Fruit fly (Drosophila melanogaster) whole organism, embryonic: ENCODE measurements around the gene Tengl3.

Source experiments
- CG1024 ChIP-seq: fragments of 200-800 bp; sonication (Bioruptor generic); IDR thresholded peaks from 2 replicates; pipeline ENCODE4 v1.3.6; 2022; ENCODE audit warnings: missing biosample characterization, missing genetic modification characterization
- CG10979 ChIP-seq: fragments of 200-800 bp; sonication (Bioruptor generic); optimal IDR thresholded peaks from 2 replicates; lab custom pipeline; 2018; ENCODE audit warnings: missing biosample characterization, mild to moderate bottlenecking, missing genetic modification characterization, moderate library complexity
- CG1233 ChIP-seq: fragments of 200-800 bp; sonication (Bioruptor generic); optimal IDR thresholded peaks from 4 replicates; lab custom pipeline; 2018; ENCODE audit warnings: missing biosample characterization, mild to moderate bottlenecking, missing genetic modification characterization
- CG12744 ChIP-seq: fragments of 200-800 bp; sonication (Bioruptor generic); optimal IDR thresholded peaks from 2 replicates; lab custom pipeline; 2016; ENCODE audit warnings: missing biosample characterization, missing genetic modification characterization
- CG17385 ChIP-seq: fragments of 200-800 bp; sonication (Bioruptor generic); optimal IDR thresholded peaks from 3 replicates; lab custom pipeline; 2018; ENCODE audit warnings: missing biosample characterization, mild to moderate bottlenecking, missing genetic modification characterization
- CG18476 ChIP-seq: fragments of 200-800 bp; sonication (Bioruptor generic); optimal IDR thresholded peaks from 2 replicates; lab custom pipeline; 2016; ENCODE audit warnings: missing biosample characterization, mild to moderate bottlenecking, missing genetic modification characterization
- CG2116 ChIP-seq: fragments of 200-800 bp; sonication (Bioruptor generic); optimal IDR thresholded peaks from 3 replicates; lab custom pipeline; 2018; ENCODE audit warnings: missing biosample characterization, mild to moderate bottlenecking, missing genetic modification characterization
- CG2199 ChIP-seq: fragments of 200-800 bp; sonication (Bioruptor generic); IDR thresholded peaks from 3 replicates; pipeline ENCODE4 v1.3.6; 2022; ENCODE audit warnings: missing biosample characterization, missing genetic modification characterization
- CG2678 ChIP-seq: fragments of 200-800 bp; sonication (Bioruptor generic); optimal IDR thresholded peaks from 3 replicates; lab custom pipeline; 2019; ENCODE audit warnings: missing biosample characterization, mild to moderate bottlenecking, missing genetic modification characterization, moderate library complexity
- CG2712 ChIP-seq: fragments of 200-800 bp; optimal IDR thresholded peaks from 3 replicates; lab custom pipeline; 2019; ENCODE audit warnings: missing biosample characterization, mild to moderate bottlenecking, missing genetic modification characterization, moderate library complexity
- CG2889 ChIP-seq: fragments of 200-800 bp; sonication (Bioruptor generic); IDR thresholded peaks from 3 replicates; pipeline ENCODE4 v1.3.6; 2022; ENCODE audit warnings: missing biosample characterization, missing genetic modification characterization
- CG32767 ChIP-seq: fragments of 200-800 bp; sonication (Bioruptor generic); IDR thresholded peaks from 2 replicates; pipeline ENCODE4 v1.3.6; 2022; ENCODE audit warnings: missing biosample characterization, missing genetic modification characterization
- CG34422 ChIP-seq: fragments of 200-800 bp; sonication (Bioruptor generic); IDR thresholded peaks from 3 replicates; pipeline ENCODE4 v1.3.6; 2022; ENCODE audit warnings: missing biosample characterization, missing genetic modification characterization
- CG4707 ChIP-seq: fragments of 200-800 bp; sonication (Bioruptor generic); optimal IDR thresholded peaks from 2 replicates; lab custom pipeline; 2018; ENCODE audit warnings: missing biosample characterization, mild to moderate bottlenecking, missing genetic modification characterization, moderate library complexity
- CG6765 ChIP-seq: fragments of 200-800 bp; sonication (Bioruptor generic); optimal IDR thresholded peaks from 3 replicates; lab custom pipeline; 2017; ENCODE audit warnings: missing biosample characterization, mild to moderate bottlenecking, missing genetic modification characterization
- CG7928 ChIP-seq: fragments of 200-800 bp; sonication (Bioruptor generic); optimal IDR thresholded peaks from 2 replicates; lab custom pipeline; 2017; ENCODE audit warnings: missing biosample characterization, mild to moderate bottlenecking, missing genetic modification characterization
- CG8290 ChIP-seq, 3 experiments: fragments of 200-800 bp; sonication (Bioruptor generic); optimal IDR thresholded peaks; 2 replicates each; lab custom pipeline; 2016 to 2019; ENCODE audit warnings: missing biosample characterization in 3 of 3, missing genetic modification characterization in 3 of 3, mild to moderate bottlenecking in 2 of 3, moderate library complexity in 1 of 3
- CG8924 ChIP-seq: fragments of 200-800 bp; optimal IDR thresholded peaks from 3 replicates; lab custom pipeline; 2019; ENCODE audit warnings: missing biosample characterization, mild to moderate bottlenecking, missing genetic modification characterization, moderate library complexity
- CTCF ChIP-seq: fragments of 200-800 bp; sonication (Bioruptor generic); optimal IDR thresholded peaks from 2 replicates; lab custom pipeline; 2017; ENCODE audit warnings: missing biosample characterization, mild to moderate bottlenecking, missing genetic modification characterization, moderate library complexity
- Camta ChIP-seq: fragments of 200-800 bp; sonication (Bioruptor generic); optimal IDR thresholded peaks from 2 replicates; lab custom pipeline; 2016; ENCODE audit warnings: missing biosample characterization, missing genetic modification characterization
- H2.0 ChIP-seq: fragments of 200-800 bp; sonication (Bioruptor generic); IDR thresholded peaks from 2 replicates; pipeline ENCODE4 v1.3.6; 2022; ENCODE audit warnings: missing biosample characterization, missing genetic modification characterization
- Lim3 ChIP-seq: fragments of 200-800 bp; sonication (Bioruptor generic); IDR thresholded peaks from 2 replicates; pipeline ENCODE4 v1.3.6; 2022; ENCODE audit warnings: missing biosample characterization, missing genetic modification characterization
- NFAT ChIP-seq: fragments of 200-800 bp; sonication (Bioruptor generic); IDR thresholded peaks from 2 replicates; pipeline ENCODE4 v1.3.6; 2022; ENCODE audit warnings: missing biosample characterization, missing genetic modification characterization
- NK7.1 ChIP-seq: fragments of 200-800 bp; sonication (Bioruptor generic); optimal IDR thresholded peaks from 3 replicates; lab custom pipeline; 2016; ENCODE audit warnings: missing biosample characterization, missing genetic modification characterization
- Stat92E ChIP-seq, 3 experiments: fragments of >200 bp in 2 of 3; fragments of 200-800 bp in 1 of 3; sonication (Bioruptor generic) in 1 of 3; optimal IDR thresholded peaks; 2 replicates each; lab custom pipeline; 2017 to 2019; ENCODE audit warnings: missing biosample characterization in 3 of 3, missing genetic modification characterization in 3 of 3, mild to moderate bottlenecking in 1 of 3, moderate library complexity in 1 of 3
- Xrp1 ChIP-seq: fragments of 200-800 bp; sonication (Bioruptor generic); IDR thresholded peaks from 2 replicates; pipeline ENCODE4 v1.3.6; 2022; ENCODE audit warnings: missing biosample characterization, missing genetic modification characterization
- bab2 ChIP-seq: fragments of 200-800 bp; sonication (Bioruptor generic); optimal IDR thresholded peaks from 2 replicates; lab custom pipeline; 2016; ENCODE audit warnings: missing biosample characterization, missing genetic modification characterization
- cato ChIP-seq: fragments of 200-800 bp; sonication (Bioruptor generic); optimal IDR thresholded peaks from 2 replicates; lab custom pipeline; 2016; ENCODE audit warnings: missing biosample characterization, missing genetic modification characterization, borderline replicate concordance
- caup ChIP-seq: fragments of 200-800 bp; sonication (Bioruptor generic); optimal IDR thresholded peaks from 3 replicates; lab custom pipeline; 2017; ENCODE audit warnings: missing biosample characterization, mild to moderate bottlenecking, missing genetic modification characterization, moderate library complexity; ENCODE audit not compliant: severe bottlenecking
- chm ChIP-seq: fragments of 200-800 bp; sonication (Bioruptor generic); IDR thresholded peaks from 2 replicates; pipeline ENCODE4 v1.3.6; 2022; ENCODE audit warnings: missing biosample characterization, missing genetic modification characterization
- cwo ChIP-seq: fragments of 200-800 bp; sonication (Bioruptor generic); optimal IDR thresholded peaks from 3 replicates; lab custom pipeline; 2017; ENCODE audit warnings: missing biosample characterization, missing genetic modification characterization, mild to moderate bottlenecking, moderate library complexity, missing genetic modification reagents
- eve ChIP-seq, 2 experiments: fragments of >200 bp; optimal IDR thresholded peaks; 2 replicates each; lab custom pipeline; 2017; ENCODE audit warnings: missing biosample characterization in 2 of 2, missing genetic modification characterization in 2 of 2
- hbn ChIP-seq: fragments of 200-800 bp; sonication (Bioruptor generic); IDR thresholded peaks from 2 replicates; pipeline ENCODE4 v1.3.6; 2022; ENCODE audit warnings: missing biosample characterization, missing genetic modification characterization; ENCODE audit not compliant: partially characterized antibody
- jumu ChIP-seq: fragments of 200-800 bp; sonication (Bioruptor generic); optimal IDR thresholded peaks from 3 replicates; lab custom pipeline; 2016; ENCODE audit warnings: missing biosample characterization, missing genetic modification characterization
- kah ChIP-seq: fragments of 200-800 bp; sonication (Bioruptor generic); optimal IDR thresholded peaks from 2 replicates; lab custom pipeline; 2018; ENCODE audit warnings: missing biosample characterization, mild to moderate bottlenecking, missing genetic modification characterization
- lov ChIP-seq, 2 experiments: fragments of 200-800 bp in 1 of 2; fragments of >200 bp in 1 of 2; sonication (Bioruptor generic) in 1 of 2; IDR thresholded peaks in 1 of 2; optimal IDR thresholded peaks in 1 of 2; 2 replicates in 1 of 2; 3 replicates in 1 of 2; pipeline versions ENCODE4 v1.3.6 to Lab custom; 2017 to 2022; ENCODE audit warnings: missing biosample characterization in 1 of 2, missing genetic modification characterization in 1 of 2
- nau ChIP-seq: fragments of 200-800 bp; sonication (Bioruptor generic); optimal IDR thresholded peaks from 3 replicates; lab custom pipeline; 2017; ENCODE audit warnings: missing biosample characterization, mild to moderate bottlenecking, missing genetic modification characterization, missing genetic modification reagents
- nerfin-1 ChIP-seq: fragments of 200-800 bp; sonication (Bioruptor generic); optimal IDR thresholded peaks from 3 replicates; lab custom pipeline; 2019; ENCODE audit warnings: missing biosample characterization, mild to moderate bottlenecking, missing genetic modification characterization, moderate library complexity
- pnt ChIP-seq: fragments of 200-800 bp; sonication (Bioruptor generic); optimal IDR thresholded peaks from 3 replicates; lab custom pipeline; 2016; ENCODE audit warnings: missing biosample characterization, missing genetic modification characterization
- psq ChIP-seq: fragments of 200-800 bp; sonication (Bioruptor generic); optimal IDR thresholded peaks from 2 replicates; lab custom pipeline; 2017; ENCODE audit warnings: missing biosample characterization, missing genetic modification characterization
- salm ChIP-seq: fragments of 200-800 bp; sonication (Bioruptor generic); optimal IDR thresholded peaks from 2 replicates; lab custom pipeline; 2018; ENCODE audit warnings: missing biosample characterization, mild to moderate bottlenecking, missing genetic modification characterization
- so ChIP-seq: fragments of 200-800 bp; sonication (Bioruptor generic); IDR thresholded peaks from 3 replicates; pipeline ENCODE4 v1.3.6; 2022; ENCODE audit warnings: missing biosample characterization, missing genetic modification characterization
- tgo ChIP-seq: fragments of 200-800 bp; sonication (Bioruptor generic); IDR thresholded peaks from 3 replicates; pipeline ENCODE4 v1.3.6; 2022; ENCODE audit warnings: missing biosample characterization, missing genetic modification characterization
- tin ChIP-seq: fragments of 200-800 bp; sonication (Bioruptor generic); optimal IDR thresholded peaks from 3 replicates; lab custom pipeline; 2016; ENCODE audit warnings: missing biosample characterization, missing genetic modification characterization
- unc-4 ChIP-seq: fragments of 200-800 bp; sonication (Bioruptor generic); IDR thresholded peaks from 2 replicates; pipeline ENCODE4 v1.3.6; 2022; ENCODE audit warnings: missing biosample characterization, missing genetic modification characterization; ENCODE audit not compliant: partially characterized antibody
- wor ChIP-seq: fragments of 200-800 bp; sonication (Bioruptor generic); IDR thresholded peaks from 2 replicates; pipeline ENCODE4 v1.3.6; 2022; ENCODE audit warnings: missing biosample characterization, missing genetic modification characterization
- zen2 ChIP-seq: fragments of 200-800 bp; sonication (Bioruptor generic); IDR thresholded peaks from 3 replicates; pipeline ENCODE4 v1.3.6; 2022; ENCODE audit warnings: missing biosample characterization, missing genetic modification characterization; ENCODE audit not compliant: partially characterized antibody
- zfh1 ChIP-seq: fragments of 200-800 bp; sonication (Bioruptor generic); IDR thresholded peaks from 3 replicates; pipeline ENCODE4 v1.3.6; 2022; ENCODE audit warnings: missing biosample characterization, missing genetic modification characterization
- zfh2 ChIP-seq: fragments of 200-800 bp; sonication (Bioruptor generic); optimal IDR thresholded peaks from 2 replicates; lab custom pipeline; 2016; ENCODE audit warnings: missing biosample characterization, missing genetic modification characterization

Gene Tengl3

dm6 chr2L:2198613-2199432 lies 39.2 kb downstream of the Tengl3 start (continued):
- TF ChIP-seq cwo (GFP tag; lab: Kevin White, UChicago) (peak; percentile 90), salm (peak; percentile 69), NFAT (no peak), CG1024 (GFP tag; lab: Robert Waterston, UW) (no peak), CG2678 (peak; percentile 89), CG6765 (GFP tag; lab: Kevin White, UChicago) (peak; percentile 53), NK7.1 (GFP tag; lab: Kevin White, UChicago) (peak; percentile 75), zen2 (GFP tag; lab: Robert Waterston, UW) (no peak), eve (GFP tag; optimal IDR thresholded peaks at IDR 0.05; lab: Kevin White, UChicago) (peak in 1 of 2 experiments; percentile 94), Stat92E (GFP tag; optimal IDR thresholded peaks at IDR 0.05; lab: Kevin White, UChicago) (no peak), chm (GFP tag; lab: Robert Waterston, UW) (no peak), jumu (GFP tag; lab: Kevin White, UChicago) (peak; percentile 90), nerfin-1 (peak; percentile 47), so (GFP tag; lab: Robert Waterston, UW) (no peak), wor (GFP tag; lab: Robert Waterston, UW) (no peak), psq (GFP tag; lab: Kevin White, UChicago) (peak; percentile 66), pnt (GFP tag; lab: Kevin White, UChicago) (peak; percentile 87), lov (optimal IDR thresholded peaks at IDR 0.05; lab: Kevin White, UChicago) (no peak), lov (GFP tag; IDR thresholded peaks at IDR 0.05; lab: Robert Waterston, UW) (no peak), CG2199 (GFP tag; lab: Robert Waterston, UW) (no peak), CG2116 (peak; percentile 53), CG7928 (GFP tag; lab: Kevin White, UChicago) (no peak), zfh1 (GFP tag; lab: Robert Waterston, UW) (no peak), nau (GFP tag; lab: Kevin White, UChicago) (peak; percentile 74), zfh2 (GFP tag; lab: Kevin White, UChicago) (peak; percentile 68), CTCF (GFP tag; lab: Kevin White, UChicago) (no peak), CG34422 (no peak), unc-4 (GFP tag; lab: Robert Waterston, UW) (no peak), kah (GFP tag; lab: Kevin White, UChicago) (peak; percentile 82), hbn (GFP tag; lab: Robert Waterston, UW) (no peak), bab2 (GFP tag; lab: Kevin White, UChicago) (peak; percentile 88), CG10979 (tag; lab: Kevin White, UChicago) (peak; percentile 90), cato (GFP tag; lab: Kevin White, UChicago) (peak; percentile 70), CG17385 (GFP tag; lab: Kevin White, UChicago) (peak; percentile 79), CG18476 (peak; percentile 83), Camta (peak; percentile 83), caup (GFP tag; lab: Kevin White, UChicago) (peak; percentile 75), tgo (GFP tag; lab: Robert Waterston, UW) (no peak), CG12744 (GFP tag; lab: Kevin White, UChicago) (peak; percentile 51), CG4707 (peak; percentile 70), CG1233 (GFP tag; lab: Kevin White, UChicago) (peak; percentile 75), CG32767 (GFP tag; lab: Robert Waterston, UW) (no peak), Lim3 (GFP tag; lab: Robert Waterston, UW) (no peak), H2.0 (GFP tag; lab: Robert Waterston, UW) (no peak), Xrp1 (GFP tag; lab: Robert Waterston, UW) (no peak), tin (GFP tag; lab: Kevin White, UChicago) (peak; percentile 79), CG2712 (peak; percentile 91), CG8924 (tag; lab: Kevin White, UChicago) (peak; percentile 87), CG8290 (GFP tag; optimal IDR thresholded peaks at IDR 0.05; lab: Kevin White, UChicago) (peak; percentile 45), CG8290 (tag; optimal IDR thresholded peaks at IDR 0.05; lab: Kevin White, UChicago) (peak; percentile 4 to 88), CG2889 (GFP tag; lab: Robert Waterston, UW) (no peak)
